Fruit fly (Drosophila melanogaster) whole organism, embryonic: ENCODE results near the gene ImpE3.

Experiments used
- Abd-B ChIP-seq: fragments of 200-800 bp; sonication (Bioruptor generic); optimal IDR thresholded peaks from 2 replicates; lab custom pipeline; 2018; ENCODE audit warnings: missing biosample characterization, mild to moderate bottlenecking, missing genetic modification characterization, moderate library complexity
- Ada2b ChIP-seq: fragments of 200-800 bp; sonication (Bioruptor generic); IDR thresholded peaks from 2 replicates; pipeline ENCODE4 v1.3.6; 2022; ENCODE audit warnings: missing biosample characterization, missing genetic modification characterization
- Blimp-1 ChIP-seq: fragments of 200-800 bp; sonication (Bioruptor generic); optimal IDR thresholded peaks from 3 replicates; lab custom pipeline; 2018; ENCODE audit warnings: missing biosample characterization, missing genetic modification characterization, mild to moderate bottlenecking, moderate library complexity, missing genetic modification reagents
- CG10147 ChIP-seq: fragments of 200-800 bp; sonication (Bioruptor generic); optimal IDR thresholded peaks from 2 replicates; lab custom pipeline; 2019; ENCODE audit warnings: missing biosample characterization, mild to moderate bottlenecking, missing genetic modification characterization, moderate library complexity
- CG1024 ChIP-seq: fragments of 200-800 bp; sonication (Bioruptor generic); IDR thresholded peaks from 2 replicates; pipeline ENCODE4 v1.3.6; 2022; ENCODE audit warnings: missing biosample characterization, missing genetic modification characterization
- CG10321 ChIP-seq: fragments of 200-800 bp; sonication (Bioruptor generic); IDR thresholded peaks from 2 replicates; pipeline ENCODE4 v1.3.6; 2022; ENCODE audit warnings: missing biosample characterization, missing genetic modification characterization
- CG10431 ChIP-seq: fragments of 200-800 bp; sonication (Bioruptor generic); optimal IDR thresholded peaks from 3 replicates; lab custom pipeline; 2018; ENCODE audit warnings: missing biosample characterization, mild to moderate bottlenecking, missing genetic modification characterization
- CG10979 ChIP-seq: fragments of 200-800 bp; sonication (Bioruptor generic); optimal IDR thresholded peaks from 2 replicates; lab custom pipeline; 2018; ENCODE audit warnings: missing biosample characterization, mild to moderate bottlenecking, missing genetic modification characterization, moderate library complexity
- CG11093 ChIP-seq: fragments of 200-800 bp; sonication (Bioruptor generic); IDR thresholded peaks from 3 replicates; pipeline ENCODE4 v1.3.6; 2022; ENCODE audit warnings: missing biosample characterization, missing genetic modification characterization
- CG12071 ChIP-seq: fragments of 200-800 bp; sonication (Bioruptor generic); optimal IDR thresholded peaks from 3 replicates; lab custom pipeline; 2018; ENCODE audit warnings: missing biosample characterization, mild to moderate bottlenecking, missing genetic modification characterization
- CG12299 ChIP-seq: fragments of 200-800 bp; sonication (Bioruptor generic); optimal IDR thresholded peaks from 2 replicates; lab custom pipeline; 2018; ENCODE audit warnings: missing biosample characterization, mild to moderate bottlenecking, missing genetic modification characterization
- CG12659 ChIP-seq: fragments of 200-800 bp; sonication (Bioruptor generic); optimal IDR thresholded peaks from 3 replicates; lab custom pipeline; 2017; ENCODE audit warnings: mild to moderate bottlenecking, missing biosample characterization, missing genetic modification reagents, missing genetic modification characterization
- CG13424 ChIP-seq: fragments of 200-800 bp; sonication (Bioruptor generic); optimal IDR thresholded peaks from 2 replicates; lab custom pipeline; 2019; ENCODE audit warnings: missing biosample characterization, mild to moderate bottlenecking, missing genetic modification characterization, moderate library complexity
- CG13624 ChIP-seq: fragments of 200-800 bp; sonication (Bioruptor generic); optimal IDR thresholded peaks from 2 replicates; lab custom pipeline; 2016; ENCODE audit warnings: missing biosample characterization, missing genetic modification characterization
- CG14965 ChIP-seq: fragments of 200-800 bp; sonication (Bioruptor generic); optimal IDR thresholded peaks from 2 replicates; lab custom pipeline; 2016; ENCODE audit warnings: missing biosample characterization, missing genetic modification characterization, borderline replicate concordance
- CG1647 ChIP-seq: fragments of 200-800 bp; sonication (Bioruptor generic); optimal IDR thresholded peaks from 3 replicates; lab custom pipeline; 2016; ENCODE audit warnings: missing biosample characterization, missing genetic modification characterization
- CG18262 ChIP-seq: fragments of 200-800 bp; optimal IDR thresholded peaks from 3 replicates; lab custom pipeline; 2019; ENCODE audit warnings: missing biosample characterization, mild to moderate bottlenecking, missing genetic modification characterization, moderate library complexity
- CG3065 ChIP-seq: fragments of 200-800 bp; sonication (Bioruptor generic); optimal IDR thresholded peaks from 2 replicates; lab custom pipeline; 2016; ENCODE audit warnings: missing biosample characterization, missing genetic modification characterization
- CG31365 ChIP-seq: fragments of 200-800 bp; sonication (Bioruptor generic); optimal IDR thresholded peaks from 2 replicates; lab custom pipeline; 2018; ENCODE audit warnings: missing biosample characterization, mild to moderate bottlenecking, missing genetic modification characterization
- CG4424 ChIP-seq: fragments of 200-800 bp; sonication (Bioruptor generic); optimal IDR thresholded peaks from 3 replicates; lab custom pipeline; 2016; ENCODE audit warnings: missing biosample characterization, missing genetic modification characterization
- CG6272 ChIP-seq: fragments of 200-800 bp; sonication (Bioruptor generic); IDR thresholded peaks from 2 replicates; pipeline ENCODE4 v1.3.6; 2022; ENCODE audit warnings: missing biosample characterization, missing genetic modification characterization
- CG6854 ChIP-seq: fragments of 200-800 bp; sonication (Bioruptor generic); optimal IDR thresholded peaks from 3 replicates; lab custom pipeline; 2017; ENCODE audit warnings: missing biosample characterization, mild to moderate bottlenecking, missing genetic modification characterization
- CG9609 ChIP-seq: fragments of 200-800 bp; sonication (Bioruptor generic); optimal IDR thresholded peaks from 3 replicates; lab custom pipeline; 2016; ENCODE audit warnings: missing biosample characterization, missing genetic modification characterization
- D19A ChIP-seq: fragments of 200-800 bp; optimal IDR thresholded peaks from 3 replicates; lab custom pipeline; 2019; ENCODE audit warnings: missing biosample characterization, mild to moderate bottlenecking, missing genetic modification characterization, moderate library complexity
- Doc2 ChIP-seq: fragments of 200-800 bp; sonication (Bioruptor generic); IDR thresholded peaks from 2 replicates; pipeline ENCODE4 v1.3.6; 2022; ENCODE audit warnings: missing biosample characterization, missing genetic modification characterization
- Ets65A ChIP-seq: fragments of 200-800 bp; sonication (Bioruptor generic); peaks from one replicate; lab custom pipeline; 2016; ENCODE audit warnings: missing biosample characterization, missing genetic modification characterization
- Fer1 ChIP-seq: fragments of 200-800 bp; sonication (Bioruptor generic); optimal IDR thresholded peaks from 2 replicates; lab custom pipeline; 2017; ENCODE audit warnings: missing biosample characterization, mild to moderate bottlenecking, missing genetic modification characterization
- H15 ChIP-seq: fragments of 200-800 bp; sonication (Bioruptor generic); IDR thresholded peaks from 3 replicates; pipeline ENCODE4 v1.3.6; 2022; ENCODE audit warnings: missing biosample characterization, missing genetic modification characterization
- MBD-R2 ChIP-seq: fragments of 200-800 bp; sonication (Bioruptor generic); IDR thresholded peaks from 2 replicates; pipeline ENCODE4 v1.3.6; 2022; ENCODE audit warnings: missing biosample characterization, missing genetic modification characterization
- PHDP ChIP-seq: fragments of 200-800 bp; sonication (Bioruptor generic); optimal IDR thresholded peaks from 3 replicates; lab custom pipeline; 2018; ENCODE audit warnings: missing biosample characterization, mild to moderate bottlenecking, missing genetic modification characterization, moderate library complexity
- Rfx ChIP-seq: fragments of 200-800 bp; sonication (Bioruptor generic); IDR thresholded peaks from 2 replicates; pipeline ENCODE4 v1.3.6; 2022; ENCODE audit warnings: missing biosample characterization, missing genetic modification characterization
- Spps ChIP-seq: fragments of 200-800 bp; sonication (Bioruptor generic); optimal IDR thresholded peaks from 2 replicates; lab custom pipeline; 2018; ENCODE audit warnings: missing biosample characterization, mild to moderate bottlenecking, missing genetic modification characterization
- Taf1 ChIP-seq: fragments of 200-800 bp; sonication (Bioruptor generic); IDR thresholded peaks from 2 replicates; pipeline ENCODE4 v1.3.6; 2022; ENCODE audit warnings: missing biosample characterization, missing genetic modification characterization
- Vsx1 ChIP-seq: fragments of 200-800 bp; sonication (Bioruptor generic); optimal IDR thresholded peaks from 2 replicates; lab custom pipeline; 2017; ENCODE audit warnings: missing biosample characterization, mild to moderate bottlenecking, missing genetic modification characterization, missing genetic modification reagents
- bab2 ChIP-seq: fragments of 200-800 bp; sonication (Bioruptor generic); optimal IDR thresholded peaks from 2 replicates; lab custom pipeline; 2016; ENCODE audit warnings: missing biosample characterization, missing genetic modification characterization
- corto ChIP-seq: fragments of 200-800 bp; sonication (Bioruptor generic); optimal IDR thresholded peaks from 2 replicates; lab custom pipeline; 2016; ENCODE audit warnings: missing biosample characterization, mild to moderate bottlenecking, missing genetic modification characterization, moderate library complexity
- ewg ChIP-seq: fragments of 200-800 bp; sonication (Bioruptor generic); optimal IDR thresholded peaks from 3 replicates; lab custom pipeline; 2017; ENCODE audit warnings: mild to moderate bottlenecking, missing biosample characterization, missing genetic modification reagents, missing genetic modification characterization
- gem ChIP-seq: fragments of 200-800 bp; sonication (Bioruptor generic); optimal IDR thresholded peaks from 2 replicates; lab custom pipeline; 2019; ENCODE audit warnings: missing biosample characterization, mild to moderate bottlenecking, missing genetic modification characterization, moderate library complexity
- gsb-n ChIP-seq: fragments of 200-800 bp; sonication (Bioruptor generic); optimal IDR thresholded peaks from 3 replicates; lab custom pipeline; 2018; ENCODE audit warnings: missing biosample characterization, mild to moderate bottlenecking, missing genetic modification characterization
- kah ChIP-seq: fragments of 200-800 bp; sonication (Bioruptor generic); optimal IDR thresholded peaks from 2 replicates; lab custom pipeline; 2018; ENCODE audit warnings: missing biosample characterization, mild to moderate bottlenecking, missing genetic modification characterization
- kni ChIP-seq: fragments of 200-800 bp; sonication (Bioruptor generic); optimal IDR thresholded peaks from 3 replicates; lab custom pipeline; 2017; ENCODE audit warnings: mild to moderate bottlenecking, missing biosample characterization, missing genetic modification reagents, missing genetic modification characterization
- lbe ChIP-seq: fragments of 200-800 bp; sonication (Bioruptor generic); optimal IDR thresholded peaks from 2 replicates; lab custom pipeline; 2016; ENCODE audit warnings: missing biosample characterization, mild to moderate bottlenecking, missing genetic modification characterization
- maf-S ChIP-seq: fragments of 200-800 bp; sonication (Bioruptor generic); optimal IDR thresholded peaks from 2 replicates; lab custom pipeline; 2016; ENCODE audit warnings: missing biosample characterization, missing genetic modification characterization
- phol ChIP-seq: fragments of 200-800 bp; sonication (Bioruptor generic); optimal IDR thresholded peaks from 3 replicates; lab custom pipeline; 2018; ENCODE audit warnings: missing biosample characterization, mild to moderate bottlenecking, missing genetic modification characterization, moderate library complexity
- repo ChIP-seq: fragments of 200-800 bp; sonication (Bioruptor generic); optimal IDR thresholded peaks from 2 replicates; lab custom pipeline; 2016; ENCODE audit warnings: missing biosample characterization, missing genetic modification characterization
- sisA ChIP-seq: fragments of 200-800 bp; sonication (Bioruptor generic); IDR thresholded peaks from 2 replicates; pipeline ENCODE4 v1.3.6; 2022; ENCODE audit warnings: missing biosample characterization, missing genetic modification characterization
- tgo ChIP-seq: fragments of 200-800 bp; sonication (Bioruptor generic); IDR thresholded peaks from 3 replicates; pipeline ENCODE4 v1.3.6; 2022; ENCODE audit warnings: missing biosample characterization, missing genetic modification characterization
- tio ChIP-seq: fragments of 200-800 bp; sonication (Bioruptor generic); optimal IDR thresholded peaks from 2 replicates; lab custom pipeline; 2017; ENCODE audit warnings: missing biosample characterization, missing genetic modification characterization, inconsistent platforms
- zfh1 ChIP-seq: fragments of 200-800 bp; sonication (Bioruptor generic); IDR thresholded peaks from 3 replicates; pipeline ENCODE4 v1.3.6; 2022; ENCODE audit warnings: missing biosample characterization, missing genetic modification characterization

Gene ImpE3

DNA sequence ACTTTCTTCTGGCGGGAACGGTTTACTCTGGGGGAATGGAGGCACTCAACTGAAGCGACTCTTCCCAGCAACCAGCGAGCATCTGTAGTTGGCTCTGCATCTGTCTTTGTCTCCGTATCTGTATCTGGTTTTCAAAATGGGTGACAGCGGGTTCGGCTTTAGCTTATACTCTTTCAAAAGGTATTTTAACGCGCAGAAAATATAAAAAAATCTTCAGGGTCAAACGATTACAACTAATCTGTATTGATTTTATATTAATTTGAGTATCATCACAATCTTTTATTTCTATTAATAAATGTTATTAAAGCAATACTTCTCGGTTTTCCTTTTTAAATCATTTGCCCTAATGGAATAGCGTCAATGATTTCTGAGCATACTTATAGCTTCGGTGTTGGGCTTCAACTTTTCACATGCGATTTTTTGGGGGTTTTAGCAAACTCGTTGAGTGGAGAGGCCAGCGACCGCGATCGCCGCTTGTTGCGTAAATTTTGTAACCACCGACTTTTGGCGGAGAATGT lies at the start of gene ImpE3:
Gene ImpE3 (minus strand): TSS at position 51 of the 518 bp plus-strand sequence.
- TF ChIP-seq MBD-R2 (no peak), corto (GFP tag; lab: Kevin White, UChicago) (peak; percentile 23), CG12071 (GFP tag; lab: Kevin White, UChicago) (no peak), Rfx (GFP tag; lab: Robert Waterston, UW) (0 out of 2 replicates have a peak, but pooled peaks have one; percentile 10), lbe (GFP tag; lab: Kevin White, UChicago) (peak; percentile 66), D19A (tag; lab: Kevin White, UChicago) (peak; percentile 82), gem (tag; lab: Kevin White, UChicago) (peak; percentile 32), Abd-B (GFP tag; lab: Kevin White, UChicago) (no peak)

DNA sequence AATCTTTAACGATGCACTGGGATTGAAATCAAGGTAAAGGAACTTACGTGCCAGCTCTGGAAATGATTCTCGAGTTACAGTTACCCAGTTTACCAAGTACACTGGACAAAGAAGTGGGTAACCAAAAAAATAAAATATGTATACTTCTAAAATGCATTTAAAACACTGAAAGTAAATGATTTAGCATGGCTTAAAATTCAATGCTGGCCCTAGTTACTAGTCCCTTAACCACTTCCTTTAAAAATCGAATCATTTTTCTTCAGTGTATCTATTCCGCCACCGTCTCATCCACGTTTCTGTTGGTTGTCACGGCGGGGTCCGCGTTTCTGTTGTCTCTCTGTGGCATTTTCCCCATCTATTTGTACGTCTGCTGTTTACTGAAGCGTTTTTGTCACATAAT lies 43.3 kb upstream of the ImpE3 start:
- TF ChIP-seq CG13424 (tag; lab: Kevin White, UChicago) = peak; percentile 9
- TF ChIP-seq gsb-n (tag; lab: Kevin White, UChicago) = no peak
- TF ChIP-seq Spps = no peak
- no peak for TF ChIP-seq kah (GFP tag; lab: Kevin White, UChicago)
- no peak for TF ChIP-seq repo (GFP tag; lab: Kevin White, UChicago)
- TF ChIP-seq CG10979 (tag; lab: Kevin White, UChicago) = no peak
- TF ChIP-seq Taf1 = 0 out of 2 replicates have a peak, but pooled peaks have one; percentile 24
- no peak for TF ChIP-seq phol (tag; lab: Kevin White, UChicago)
- peak; percentile 20 for TF ChIP-seq tio
- no peak for TF ChIP-seq CG6272 (GFP tag; lab: Robert Waterston, UW)
- no peak for TF ChIP-seq Doc2
- TF ChIP-seq Vsx1 = no peak
- no peak for TF ChIP-seq corto (GFP tag; lab: Kevin White, UChicago)
- peak; percentile 51 for TF ChIP-seq Ada2b (GFP tag; lab: Robert Waterston, UW)
- TF ChIP-seq CG4424 = no peak
- TF ChIP-seq CG9609 = no peak
- TF ChIP-seq CG1647 (GFP tag; lab: Kevin White, UChicago) = no peak
- TF ChIP-seq zfh1 (GFP tag; lab: Robert Waterston, UW) = 0 out of 3 replicates have a peak, but pooled peaks have one; percentile 38
- TF ChIP-seq CG11093 (GFP tag; lab: Robert Waterston, UW) = no peak
- no peak for TF ChIP-seq H15 (GFP tag; lab: Robert Waterston, UW)
- TF ChIP-seq CG10147 (GFP tag; lab: Kevin White, UChicago) = no peak
- peak; percentile 2 for TF ChIP-seq CG12659 (GFP tag; lab: Kevin White, UChicago)
- TF ChIP-seq CG12299 (tag; lab: Kevin White, UChicago) = no peak
- no peak for TF ChIP-seq CG14965 (GFP tag; lab: Kevin White, UChicago)
- TF ChIP-seq CG10431 = no peak
- no peak for TF ChIP-seq PHDP (tag; lab: Kevin White, UChicago)
- TF ChIP-seq CG6854 (GFP tag; lab: Kevin White, UChicago) = no peak
- no peak for TF ChIP-seq CG3065 (GFP tag; lab: Kevin White, UChicago)
- no peak for TF ChIP-seq ewg
- TF ChIP-seq tgo (GFP tag; lab: Robert Waterston, UW) = peak; percentile 23; the same call in 1 of the 3 replicates
- TF ChIP-seq CG1024 (GFP tag; lab: Robert Waterston, UW) = no peak
- no peak for TF ChIP-seq Ets65A (GFP tag; lab: Kevin White, UChicago)
- peak; percentile 50 for TF ChIP-seq sisA (GFP tag; lab: Robert Waterston, UW)
- no peak for TF ChIP-seq Fer1 (GFP tag; lab: Kevin White, UChicago)
- no peak for TF ChIP-seq CG10321
- TF ChIP-seq Blimp-1 = no peak
- no peak for TF ChIP-seq bab2 (GFP tag; lab: Kevin White, UChicago)
- TF ChIP-seq kni (GFP tag; lab: Kevin White, UChicago) = no peak
- no peak for TF ChIP-seq CG18262
- no peak for TF ChIP-seq CG31365
- TF ChIP-seq CG13624 (GFP tag; lab: Kevin White, UChicago) = no peak
- TF ChIP-seq maf-S (GFP tag; lab: Kevin White, UChicago) = no peak
